Fruit fly (Drosophila melanogaster) S2 (cell line): Measurements from ENCODE around the gene sofe.

Source experiments
- CG8478 ChIP-seq: fragments of >200 bp; optimal IDR thresholded peaks from 2 replicates; lab custom pipeline; 2018
- CTCF ChIP-seq, 2 experiments: fragments of >200 bp; optimal IDR thresholded peaks; 2 replicates each; lab custom pipeline; 2018

- TF ChIP-seq CG8478 (lab: Kevin White, UChicago) (no peak), CTCF (optimal IDR thresholded peaks at IDR 0.05; lab: Kevin White, UChicago) (no peak)
Measured at dm6 chrX:10841717-10842255, 15.4 kb downstream of the sofe start, which contains the start of gene CG15209.
